Fruit fly (Drosophila melanogaster) whole organism, embryonic: ENCODE results near the gene Svil.

Source experiments
- Adf1 ChIP-seq: fragments of 200-800 bp; sonication (Bioruptor generic); IDR thresholded peaks from 2 replicates; pipeline ENCODE4 v1.3.6; 2022; ENCODE audit warnings: missing biosample characterization, missing genetic modification characterization
- Blimp-1 ChIP-seq: fragments of 200-800 bp; sonication (Bioruptor generic); optimal IDR thresholded peaks from 3 replicates; lab custom pipeline; 2018; ENCODE audit warnings: missing biosample characterization, missing genetic modification characterization, mild to moderate bottlenecking, moderate library complexity, missing genetic modification reagents
- CG11695 ChIP-seq: fragments of 200-800 bp; sonication (Bioruptor generic); IDR thresholded peaks from 3 replicates; pipeline ENCODE4 v1.3.6; 2022; ENCODE audit warnings: missing biosample characterization, missing genetic modification characterization
- CG12769 ChIP-seq: fragments of 200-800 bp; sonication (Bioruptor generic); optimal IDR thresholded peaks from 2 replicates; lab custom pipeline; 2019; ENCODE audit warnings: missing biosample characterization, mild to moderate bottlenecking, missing genetic modification characterization, moderate library complexity
- CG13123 ChIP-seq: fragments of 200-800 bp; sonication (Bioruptor generic); optimal IDR thresholded peaks from 2 replicates; lab custom pipeline; 2016; ENCODE audit warnings: missing biosample characterization, missing genetic modification characterization
- CG15011 ChIP-seq: fragments of 200-800 bp; sonication (Bioruptor generic); optimal IDR thresholded peaks from 3 replicates; lab custom pipeline; 2018; ENCODE audit warnings: missing biosample characterization, mild to moderate bottlenecking, missing genetic modification characterization
- CG31224 ChIP-seq: fragments of 200-800 bp; sonication (Bioruptor generic); IDR thresholded peaks from 2 replicates; pipeline ENCODE4 v1.3.6; 2022; ENCODE audit warnings: missing biosample characterization, missing genetic modification characterization
- CG31388 ChIP-seq: fragments of 200-800 bp; sonication (Bioruptor generic); optimal IDR thresholded peaks from 2 replicates; lab custom pipeline; 2016; ENCODE audit warnings: missing biosample characterization, missing genetic modification characterization
- CG3281 ChIP-seq: fragments of 200-800 bp; sonication (Bioruptor generic); optimal IDR thresholded peaks from 3 replicates; lab custom pipeline; 2017; ENCODE audit warnings: missing biosample characterization, mild to moderate bottlenecking, missing genetic modification characterization
- CG34376 ChIP-seq: fragments of 200-800 bp; sonication (Bioruptor generic); optimal IDR thresholded peaks from 2 replicates; lab custom pipeline; 2018; ENCODE audit warnings: missing biosample characterization, mild to moderate bottlenecking, missing genetic modification characterization
- CG6272 ChIP-seq: fragments of 200-800 bp; sonication (Bioruptor generic); IDR thresholded peaks from 2 replicates; pipeline ENCODE4 v1.3.6; 2022; ENCODE audit warnings: missing biosample characterization, missing genetic modification characterization
- CG6654 ChIP-seq: fragments of 200-800 bp; sonication (Bioruptor generic); optimal IDR thresholded peaks from 2 replicates; lab custom pipeline; 2017; ENCODE audit warnings: missing biosample characterization, mild to moderate bottlenecking, missing genetic modification characterization
- Deaf1 ChIP-seq: fragments of 200-800 bp; optimal IDR thresholded peaks from 3 replicates; lab custom pipeline; 2019; ENCODE audit warnings: missing biosample characterization, mild to moderate bottlenecking, missing genetic modification characterization, moderate library complexity
- Fer1 ChIP-seq: fragments of 200-800 bp; sonication (Bioruptor generic); optimal IDR thresholded peaks from 2 replicates; lab custom pipeline; 2017; ENCODE audit warnings: missing biosample characterization, mild to moderate bottlenecking, missing genetic modification characterization
- GATAe ChIP-seq: fragments of 200-800 bp; sonication (Bioruptor generic); conservative IDR thresholded peaks from 2 replicates; pipeline ENCODE4 v1.3.6; 2022; ENCODE audit warnings: missing biosample characterization, missing genetic modification characterization
- H15 ChIP-seq: fragments of 200-800 bp; sonication (Bioruptor generic); IDR thresholded peaks from 3 replicates; pipeline ENCODE4 v1.3.6; 2022; ENCODE audit warnings: missing biosample characterization, missing genetic modification characterization
- Hsf ChIP-seq: fragments of 200-800 bp; sonication (Bioruptor generic); optimal IDR thresholded peaks from 3 replicates; lab custom pipeline; 2016; ENCODE audit warnings: missing biosample characterization, missing genetic modification characterization
- Jarid2 ChIP-seq: fragments of 200-800 bp; sonication (Bioruptor generic); optimal IDR thresholded peaks from 3 replicates; lab custom pipeline; 2017; ENCODE audit warnings: mild to moderate bottlenecking, missing biosample characterization, missing genetic modification reagents, missing genetic modification characterization
- Med ChIP-seq: fragments of 200-800 bp; sonication (Bioruptor generic); peaks from one replicate; lab custom pipeline; 2016; ENCODE audit warnings: missing biosample characterization, missing genetic modification characterization, mild to moderate bottlenecking, inconsistent platforms, moderate library complexity
- Meics ChIP-seq: fragments of 200-800 bp; sonication (Bioruptor generic); optimal IDR thresholded peaks from 2 replicates; lab custom pipeline; 2017; ENCODE audit warnings: missing biosample characterization, mild to moderate bottlenecking, missing genetic modification characterization
- Oli ChIP-seq: fragments of 200-800 bp; sonication (Bioruptor generic); optimal IDR thresholded peaks from 2 replicates; lab custom pipeline; 2018; ENCODE audit warnings: missing biosample characterization, mild to moderate bottlenecking, missing genetic modification characterization, moderate library complexity
- Pdp1 ChIP-seq, 2 experiments: fragments of 200-800 bp; sonication (Bioruptor generic); optimal IDR thresholded peaks; 3 replicates each; lab custom pipeline; 2016; ENCODE audit warnings: missing biosample characterization in 2 of 2, missing genetic modification characterization in 2 of 2, mild to moderate bottlenecking in 1 of 2, moderate library complexity in 1 of 2
- Side ChIP-seq: fragments of 200-800 bp; sonication (Bioruptor generic); optimal IDR thresholded peaks from 2 replicates; lab custom pipeline; 2016; ENCODE audit warnings: missing biosample characterization, missing genetic modification characterization
- az2 ChIP-seq: fragments of 200-800 bp; sonication (Bioruptor generic); optimal IDR thresholded peaks from 3 replicates; lab custom pipeline; 2016; ENCODE audit warnings: missing biosample characterization, missing genetic modification characterization
- bab2 ChIP-seq: fragments of 200-800 bp; sonication (Bioruptor generic); optimal IDR thresholded peaks from 2 replicates; lab custom pipeline; 2016; ENCODE audit warnings: missing biosample characterization, missing genetic modification characterization
- chinmo ChIP-seq: fragments of 200-800 bp; sonication (Bioruptor generic); IDR thresholded peaks from 4 replicates; pipeline ENCODE4 v1.3.6; 2022; ENCODE audit warnings: missing biosample characterization, missing genetic modification characterization; ENCODE audit not compliant: partially characterized antibody
- exex ChIP-seq: fragments of 200-800 bp; sonication (Bioruptor generic); optimal IDR thresholded peaks from 4 replicates; lab custom pipeline; 2018; ENCODE audit warnings: missing biosample characterization, mild to moderate bottlenecking, missing genetic modification characterization, moderate library complexity
- ftz-f1 ChIP-seq: fragments of 200-800 bp; sonication (Bioruptor generic); optimal IDR thresholded peaks from 2 replicates; lab custom pipeline; 2016; ENCODE audit warnings: missing biosample characterization, missing genetic modification characterization
- grn ChIP-seq: fragments of 200-800 bp; sonication (Bioruptor generic); optimal IDR thresholded peaks from 3 replicates; lab custom pipeline; 2017; ENCODE audit warnings: missing biosample characterization, missing genetic modification characterization
- gsb-n ChIP-seq: fragments of 200-800 bp; sonication (Bioruptor generic); optimal IDR thresholded peaks from 3 replicates; lab custom pipeline; 2018; ENCODE audit warnings: missing biosample characterization, mild to moderate bottlenecking, missing genetic modification characterization
- mirr ChIP-seq: fragments of 200-800 bp; sonication (Bioruptor generic); optimal IDR thresholded peaks from 3 replicates; lab custom pipeline; 2018; ENCODE audit warnings: missing biosample characterization, mild to moderate bottlenecking, missing genetic modification characterization
- peb ChIP-seq: fragments of 200-800 bp; sonication (Bioruptor generic); IDR thresholded peaks from 2 replicates; pipeline ENCODE4 v1.3.6; 2022; ENCODE audit warnings: missing biosample characterization, missing genetic modification characterization
- prd ChIP-seq, 3 experiments: fragments of >200 bp in 2 of 3; fragments of 200-800 bp in 1 of 3; sonication (Bioruptor generic) in 1 of 3; optimal IDR thresholded peaks in 2 of 3; IDR thresholded peaks in 1 of 3; 2 replicates in 2 of 3; 3 replicates in 1 of 3; pipeline versions ENCODE4 v1.3.6 to Lab custom; 2017 to 2022; ENCODE audit warnings: missing biosample characterization in 1 of 3, missing genetic modification characterization in 1 of 3
- rib ChIP-seq: fragments of 200-800 bp; sonication (Bioruptor generic); IDR thresholded peaks from 2 replicates; pipeline ENCODE4 v1.3.6; 2022; ENCODE audit warnings: missing biosample characterization, missing genetic modification characterization
- sens ChIP-seq: fragments of 200-800 bp; sonication (Bioruptor generic); peaks from one replicate; lab custom pipeline; 2016; ENCODE audit warnings: missing biosample characterization, missing genetic modification characterization
- slou ChIP-seq: fragments of 200-800 bp; sonication (Bioruptor generic); optimal IDR thresholded peaks from 3 replicates; lab custom pipeline; 2016; ENCODE audit warnings: missing biosample characterization, missing genetic modification characterization
- sug ChIP-seq: fragments of 200-800 bp; optimal IDR thresholded peaks from 2 replicates; lab custom pipeline; 2019; ENCODE audit warnings: missing biosample characterization, mild to moderate bottlenecking, missing genetic modification characterization, moderate library complexity
- tio ChIP-seq: fragments of 200-800 bp; sonication (Bioruptor generic); optimal IDR thresholded peaks from 2 replicates; lab custom pipeline; 2017; ENCODE audit warnings: missing biosample characterization, missing genetic modification characterization, inconsistent platforms
- toy ChIP-seq: fragments of 200-800 bp; sonication (Bioruptor generic); IDR thresholded peaks from 2 replicates; pipeline ENCODE4 v1.3.6; 2022; ENCODE audit warnings: missing biosample characterization, missing genetic modification characterization
- tup ChIP-seq: fragments of 200-800 bp; sonication (Bioruptor generic); optimal IDR thresholded peaks from 2 replicates; lab custom pipeline; 2016; ENCODE audit warnings: missing biosample characterization, mild to moderate bottlenecking, missing genetic modification characterization, moderate library complexity

Svil gene

DNA sequence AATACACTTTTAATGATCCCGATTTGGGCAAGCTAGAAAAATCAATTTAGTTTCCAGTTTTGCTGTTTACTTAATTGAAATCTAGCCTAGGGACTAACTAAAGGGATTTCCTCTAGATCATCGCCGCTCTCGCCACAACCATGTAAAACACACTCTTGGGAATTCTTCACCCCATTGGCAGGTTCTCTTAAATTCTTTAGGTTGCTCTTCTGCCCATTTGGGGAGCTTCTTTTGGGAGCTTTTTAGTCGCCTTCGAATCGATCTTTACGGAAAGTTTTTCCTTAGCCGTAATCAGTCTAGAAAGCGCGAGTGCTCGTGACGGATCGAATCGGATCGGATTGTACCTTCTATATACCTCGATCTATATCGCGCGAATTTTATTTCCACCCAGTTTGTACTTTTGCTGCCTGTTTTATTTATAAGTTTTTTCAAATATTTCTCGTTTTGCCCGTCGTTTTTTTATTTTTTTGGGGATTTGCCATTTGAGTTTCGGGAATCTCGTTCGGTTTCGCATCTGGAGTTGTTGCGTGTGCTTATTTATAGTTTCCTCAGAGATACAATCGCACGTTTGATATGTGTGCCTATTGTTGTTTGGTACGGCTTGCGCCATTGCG lies 22.9 kb downstream of the Svil start (continued):
- no peak for TF ChIP-seq H15 (GFP tag; lab: Robert Waterston, UW)
- 0 out of 2 replicates have a peak, but pooled peaks have one; percentile 34 for TF ChIP-seq rib (GFP tag; lab: Robert Waterston, UW)
- TF ChIP-seq az2 (GFP tag; lab: Kevin White, UChicago): no peak
- TF ChIP-seq tio: no peak
- peak in 1 of 2 experiments; percentile 41 for TF ChIP-seq Pdp1 (GFP tag; optimal IDR thresholded peaks at IDR 0.05; lab: Kevin White, UChicago)
- TF ChIP-seq ftz-f1 (GFP tag; lab: Kevin White, UChicago): peak; percentile 46
- no peak for TF ChIP-seq Adf1 (GFP tag; lab: Robert Waterston, UW)
- no peak for TF ChIP-seq CG13123
- TF ChIP-seq gsb-n (tag; lab: Kevin White, UChicago): no peak
- peak; percentile 62 for TF ChIP-seq CG12769 (tag; lab: Kevin White, UChicago)
- no peak for TF ChIP-seq CG31224 (GFP tag; lab: Robert Waterston, UW)
- TF ChIP-seq Side (GFP tag; lab: Kevin White, UChicago): no peak

- TF ChIP-seq grn: peak; percentile 68
- 0 out of 4 replicates have a peak, but pooled peaks have one; percentile 53 for TF ChIP-seq chinmo (GFP tag; lab: Robert Waterston, UW)
- TF ChIP-seq CG11695 (GFP tag; lab: Robert Waterston, UW): no peak
- no peak for TF ChIP-seq prd (optimal IDR thresholded peaks at IDR 0.05; lab: Kevin White, UChicago)
- no peak for TF ChIP-seq prd (GFP tag; IDR thresholded peaks at IDR 0.05; lab: Robert Waterston, UW)
- TF ChIP-seq sens: peak; percentile 55
- TF ChIP-seq bab2: no peak
- peak; percentile 18; the same call in 1 of the 2 replicates for TF ChIP-seq GATAe
- no peak for TF ChIP-seq peb (GFP tag; lab: Robert Waterston, UW)
- TF ChIP-seq Jarid2 (GFP tag; lab: Kevin White, UChicago): no peak
- no peak for TF ChIP-seq tup (GFP tag; lab: Kevin White, UChicago)
- TF ChIP-seq CG15011 (GFP tag; lab: Kevin White, UChicago): no peak
- peak; percentile 18 for TF ChIP-seq Deaf1 (tag; lab: Kevin White, UChicago)
- TF ChIP-seq sug (tag; lab: Kevin White, UChicago): peak; percentile 45
- TF ChIP-seq CG3281 (GFP tag; lab: Kevin White, UChicago): peak; percentile 5
- no peak for TF ChIP-seq Meics (GFP tag; lab: Kevin White, UChicago)
- TF ChIP-seq Med (GFP tag; lab: Kevin White, UChicago): peak; percentile 47
- peak; percentile 43 for TF ChIP-seq Fer1
- no peak for TF ChIP-seq Blimp-1 (GFP tag; lab: Kevin White, UChicago)
- TF ChIP-seq Hsf (GFP tag; lab: Kevin White, UChicago): no peak
- TF ChIP-seq mirr: peak; percentile 73
- no peak for TF ChIP-seq toy (GFP tag; lab: Robert Waterston, UW)
- no peak for TF ChIP-seq CG6272 (GFP tag; lab: Robert Waterston, UW)
- no peak for TF ChIP-seq CG31388
- TF ChIP-seq exex: peak; percentile 54
- no peak for TF ChIP-seq Oli (tag; lab: Kevin White, UChicago)
- no peak for TF ChIP-seq CG6654 (GFP tag; lab: Kevin White, UChicago)
- peak; percentile 70 for TF ChIP-seq CG34376
- TF ChIP-seq slou (GFP tag; lab: Kevin White, UChicago): no peak
These were observed 24.8 kb downstream of the Svil start for dm6 chr3L:2402206-2402605.
